Worm (Caenorhabditis elegans) whole organism, L2 larva: ENCODE measurements around the gene fbxa-71.

Experiments used
- blmp-1 ChIP-seq: sonication (generic microtip); optimal IDR thresholded peaks from 2 replicates; lab custom pipeline; 2017; ENCODE audit warnings: missing genetic modification characterization, mild to moderate bottlenecking, missing compliant biosample characterization, antibody characterized with exemption, moderate library complexity; ENCODE audit not compliant: insufficient read depth
- elt-3 ChIP-seq: sonication (generic microtip); optimal IDR thresholded peaks from 2 replicates; lab custom pipeline; 2017; ENCODE audit warnings: missing biosample characterization, missing genetic modification characterization
- fos-1 ChIP-seq: fragments of 150-350 bp; optimal IDR thresholded peaks from 2 replicates; lab custom pipeline; 2014; ENCODE audit warnings: missing biosample characterization, missing genetic modification characterization
- lin-13 ChIP-seq: fragments of 150-350 bp; optimal IDR thresholded peaks from 2 replicates; lab custom pipeline; 2014; ENCODE audit warnings: missing biosample characterization, missing genetic modification reagents, missing genetic modification characterization
- lin-39 ChIP-seq: fragments of 150-350 bp; optimal IDR thresholded peaks from 2 replicates; lab custom pipeline; 2014; ENCODE audit warnings: missing biosample characterization, missing genetic modification reagents, missing genetic modification characterization
- mdl-1 ChIP-seq, 2 experiments: fragments of 150-350 bp in 1 of 2; sonication (generic microtip) in 1 of 2; optimal IDR thresholded peaks; 2 replicates each; lab custom pipeline; 2017; ENCODE audit warnings: missing biosample characterization in 2 of 2, missing genetic modification characterization in 2 of 2
- nhr-77 ChIP-seq: fragments of 150-350 bp; optimal IDR thresholded peaks from 2 replicates; lab custom pipeline; 2014; ENCODE audit warnings: missing biosample characterization, missing genetic modification characterization
- snpc-4 ChIP-seq: fragments of 150-350 bp; optimal IDR thresholded peaks from 2 replicates; lab custom pipeline; 2014; ENCODE audit warnings: missing biosample characterization, missing genetic modification characterization
- unc-39 ChIP-seq: fragments of 150-350 bp; optimal IDR thresholded peaks from 2 replicates; lab custom pipeline; 2014; ENCODE audit warnings: missing biosample characterization, missing genetic modification characterization
- zag-1 ChIP-seq: fragments of 150-350 bp; optimal IDR thresholded peaks from 2 replicates; lab custom pipeline; 2014; ENCODE audit warnings: missing biosample characterization, missing genetic modification characterization
- ztf-11 ChIP-seq: sonication (generic microtip); optimal IDR thresholded peaks from 2 replicates; lab custom pipeline; 2017; ENCODE audit warnings: missing biosample characterization, missing genetic modification characterization
- ztf-4 ChIP-seq: fragments of 150-350 bp; optimal IDR thresholded peaks from 2 replicates; lab custom pipeline; 2014; ENCODE audit warnings: missing biosample characterization, missing genetic modification characterization

ce11 chrIII:2281975-2282957 lies 26.6 kb downstream of the fbxa-71 start, which contains the start of gene Y54F10BM.3:
- TF ChIP-seq fos-1 (tag; lab: Kevin White, UChicago): no peak
- no peak for TF ChIP-seq unc-39
- TF ChIP-seq elt-3 (tag; lab: Kevin White, UChicago): no peak
- no peak for TF ChIP-seq blmp-1 (tag; lab: Kevin White, UChicago)
- no peak for TF ChIP-seq nhr-77
- no peak for TF ChIP-seq snpc-4 (tag; lab: Kevin White, UChicago)
- TF ChIP-seq ztf-4 (tag; lab: Kevin White, UChicago): no peak
- no peak for TF ChIP-seq ztf-11
- TF ChIP-seq mdl-1 (tag; optimal IDR thresholded peaks at IDR 0.05; lab: Kevin White, UChicago): no peak
- TF ChIP-seq lin-13 (GFP tag; lab: Kevin White, UChicago): no peak
- no peak for TF ChIP-seq zag-1 (tag; lab: Kevin White, UChicago)
- no peak for TF ChIP-seq lin-39 (tag; lab: Kevin White, UChicago)
